Fruit fly (Drosophila melanogaster): Measurements from ENCODE around the gene CG32188.

dm6 chr3L:17797494-17797893, 35.9 kb downstream of the CG32188 start, which contains the start of gene CG42816:
- no peak for TF ChIP-seq usp (GFP tag; optimal IDR thresholded peaks at IDR 0.05)
- TF ChIP-seq pan (optimal IDR thresholded peaks at IDR 0.05): no peak
- TF ChIP-seq CG8478 (optimal IDR thresholded peaks at IDR 0.05): no peak
